Fruit fly (Drosophila melanogaster) ovary, adult (tissue): Measurements from ENCODE around the gene hng2.

Source experiments
- CG17801 ChIP-seq: fragments of 200-800 bp; optimal IDR thresholded peaks from 2 replicates; lab custom pipeline; 2019; ENCODE audit warnings: missing biosample characterization, mild to moderate bottlenecking, missing genetic modification characterization, moderate library complexity; ENCODE audit not compliant: partially characterized antibody

Gene hng2

dm6 chr3R:8818239-8818638, 12.1 kb downstream of the hng2 start:
- TF ChIP-seq CG17801 (GFP tag; lab: Kevin White, UChicago), result no peak

dm6 chr3R:8819551-8820057, 13.5 kb downstream of the hng2 start:
- TF ChIP-seq CG17801 (GFP tag; lab: Kevin White, UChicago), result no peak

DNA sequence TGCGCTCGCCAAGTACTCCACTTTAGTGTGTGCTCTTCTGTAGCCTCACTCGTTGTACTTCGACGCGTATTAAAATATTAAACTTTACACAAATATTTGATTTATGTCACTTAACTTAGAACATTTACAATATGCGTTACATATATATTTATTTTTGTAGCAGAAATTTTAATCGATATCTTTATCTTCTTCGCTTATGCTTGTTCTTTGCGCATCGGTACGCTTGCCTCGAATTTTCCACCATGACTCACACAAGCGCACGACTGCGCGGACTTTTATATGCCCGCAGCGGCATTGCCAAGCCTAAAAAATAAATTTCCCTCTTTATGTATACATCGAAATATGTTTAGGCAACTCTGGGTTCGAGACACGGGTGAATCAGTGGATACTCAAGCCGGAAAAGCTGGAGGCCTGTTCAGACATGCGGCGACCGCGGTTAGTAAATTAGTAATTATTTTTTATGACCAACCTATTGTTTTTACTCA, 14.3 kb downstream of the hng2 start, which contains the start of gene aqz:
Gene aqz, minus strand, starts transcription at position 255 of the 485 bp plus-strand sequence.
- TF ChIP-seq CG17801 (GFP tag; lab: Kevin White, UChicago), result peak; percentile 67

DNA sequence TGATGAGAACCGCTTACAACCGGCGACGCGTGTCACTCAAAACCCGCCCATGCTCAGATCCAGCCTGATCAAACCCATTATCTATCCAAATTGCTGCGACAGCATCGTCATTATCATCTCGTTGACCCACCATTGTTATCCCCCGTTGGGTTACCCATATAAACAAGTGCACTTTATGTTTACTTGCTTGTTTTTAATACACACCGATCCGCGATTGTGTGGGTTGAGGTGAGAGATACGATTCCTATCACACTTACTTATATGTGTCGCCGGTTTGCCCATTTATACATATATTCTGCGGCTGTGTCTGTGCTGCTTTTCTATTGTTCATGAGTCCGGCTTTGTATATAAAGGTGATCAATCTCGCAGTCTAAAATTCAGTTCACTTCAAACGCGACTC, 15.5 kb downstream of the hng2 start, which contains the start of gene CG8369:
Gene CG8369, plus strand, starts transcription at position 386 of the 400 bp plus-strand sequence.
- TF ChIP-seq CG17801 (GFP tag; lab: Kevin White, UChicago), result no peak

DNA sequence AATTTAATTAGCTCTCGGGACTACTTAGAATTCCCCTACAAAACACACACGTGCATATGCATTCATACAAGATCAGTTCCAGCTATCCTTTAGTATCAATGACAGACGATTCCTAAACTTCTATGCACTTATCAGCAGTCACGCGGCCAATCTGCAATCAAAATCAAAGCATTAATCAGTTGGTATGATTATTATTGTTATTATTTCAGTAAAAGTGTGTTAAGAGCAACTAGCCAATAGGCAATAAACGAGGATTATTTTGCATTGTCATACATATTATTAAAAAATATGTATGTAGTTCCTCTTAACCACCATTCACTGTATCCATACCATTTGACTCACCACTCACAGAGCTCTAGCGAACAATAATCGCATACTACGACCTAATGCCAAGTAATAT, 16.8 kb downstream of the hng2 start:
- TF ChIP-seq CG17801 (GFP tag; lab: Kevin White, UChicago), result no peak

dm6 chr3R:8823761-8824499, 17.8 kb downstream of the hng2 start, which contains the start of the genes IscU and CG8379:
Gene IscU (minus strand): TSS chr3R:8824177.
Gene CG8379 (plus strand): TSS chr3R:8824411.
- peak; percentile 73 for TF ChIP-seq CG17801 (GFP tag; lab: Kevin White, UChicago)

dm6 chr3R:8841038-8841437, 34.9 kb downstream of the hng2 start:
- TF ChIP-seq CG17801 (GFP tag; lab: Kevin White, UChicago), result no peak

DNA sequence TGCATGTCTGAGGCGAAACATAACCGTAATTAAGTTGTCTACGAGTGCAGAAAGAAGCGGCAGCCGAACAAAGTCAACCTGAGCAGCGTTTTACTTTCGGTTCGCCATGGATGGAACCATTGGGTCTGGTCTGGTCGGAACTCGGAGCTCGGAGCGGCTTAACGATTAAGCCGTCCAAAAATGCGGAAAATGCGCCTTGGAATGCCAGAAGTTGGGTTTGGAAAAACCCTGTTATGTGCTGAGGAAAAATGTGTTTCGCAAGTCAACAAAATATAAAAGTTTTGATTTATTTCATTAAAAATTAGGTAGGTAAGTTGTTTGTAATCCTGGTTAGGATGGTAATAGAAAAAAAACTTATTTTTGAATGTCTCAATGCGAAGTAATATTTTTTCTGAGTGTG, 35.4 kb downstream of the hng2 start:
- no peak for TF ChIP-seq CG17801 (GFP tag; lab: Kevin White, UChicago)

- no peak for TF ChIP-seq CG17801 (GFP tag; lab: Kevin White, UChicago)
Measured at dm6 chr3R:8843942-8844637, 38.0 kb downstream of the hng2 start.

DNA sequence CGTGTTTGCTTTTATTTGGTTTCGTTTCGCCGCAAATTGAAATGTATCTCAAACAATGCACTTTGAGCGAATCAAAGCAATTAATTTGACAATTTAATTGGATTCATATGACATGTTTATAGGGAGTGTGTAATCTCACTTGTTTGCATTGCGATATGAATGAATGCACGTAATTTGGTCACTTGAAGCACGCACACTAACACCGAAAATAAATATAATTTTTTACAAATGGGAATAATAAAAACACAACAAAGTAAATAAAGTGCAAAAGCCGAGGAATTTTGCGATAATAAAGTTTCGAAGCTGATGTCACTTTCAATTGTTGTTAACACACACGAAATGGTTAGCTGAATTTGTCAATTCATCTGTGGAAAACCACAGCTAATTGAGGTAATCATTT, 38.8 kb downstream of the hng2 start:
- TF ChIP-seq CG17801 (GFP tag; lab: Kevin White, UChicago), result no peak

DNA sequence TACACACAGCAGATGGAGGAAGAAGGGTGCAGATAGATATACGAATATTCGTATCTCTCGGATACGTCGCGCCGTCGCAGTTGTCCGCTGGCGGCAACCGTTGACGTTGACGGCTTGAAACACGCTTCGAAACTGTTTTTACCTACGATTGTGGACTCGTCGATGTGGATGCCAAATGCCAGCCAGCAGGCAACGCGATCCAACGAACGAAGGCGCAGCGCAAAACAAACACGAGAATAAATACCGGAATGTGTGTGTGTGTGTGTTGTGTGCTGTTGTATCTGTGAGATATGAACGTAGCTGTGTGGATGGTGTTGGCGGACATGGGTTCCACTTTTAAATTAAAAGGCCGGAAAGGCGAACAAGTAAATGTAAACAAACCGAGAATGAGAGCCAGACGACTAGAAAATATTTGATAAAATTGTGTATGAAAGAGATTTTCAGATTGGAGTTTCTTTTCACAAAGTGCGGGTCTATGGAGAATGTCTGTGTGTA, 40.1 kb downstream of the hng2 start:
- TF ChIP-seq CG17801 (GFP tag; lab: Kevin White, UChicago), result peak; percentile 30

DNA sequence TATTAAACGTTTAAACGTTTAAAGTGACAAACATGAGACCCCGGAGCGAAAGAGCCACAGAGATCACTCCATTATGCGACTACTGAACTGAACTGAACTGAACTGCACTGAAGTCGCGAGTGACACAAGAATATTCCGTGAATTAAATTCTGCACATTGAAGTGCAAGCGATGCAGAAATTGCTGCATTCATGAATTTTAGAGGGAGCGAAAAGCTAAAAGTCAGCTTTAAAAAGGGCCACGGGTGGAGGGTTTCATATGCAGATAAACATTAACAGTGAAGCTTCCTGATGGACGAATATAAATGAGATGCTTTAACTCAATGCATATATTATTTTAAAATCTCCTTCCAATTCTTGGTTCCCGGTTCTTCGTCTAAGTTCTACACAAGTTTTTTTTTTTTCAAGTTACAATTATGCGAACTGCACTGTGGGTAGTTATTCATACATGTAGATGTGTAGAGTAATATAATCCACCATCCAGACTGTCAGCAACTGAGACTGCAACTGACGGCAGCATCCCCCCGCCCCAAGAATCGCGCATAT, 41.0 kb downstream of the hng2 start:
- peak; percentile 43 for TF ChIP-seq CG17801 (GFP tag; lab: Kevin White, UChicago)

- TF ChIP-seq CG17801 (GFP tag; lab: Kevin White, UChicago), result no peak
Measured at dm6 chr3R:8848190-8848589, 42.1 kb downstream of the hng2 start.

DNA sequence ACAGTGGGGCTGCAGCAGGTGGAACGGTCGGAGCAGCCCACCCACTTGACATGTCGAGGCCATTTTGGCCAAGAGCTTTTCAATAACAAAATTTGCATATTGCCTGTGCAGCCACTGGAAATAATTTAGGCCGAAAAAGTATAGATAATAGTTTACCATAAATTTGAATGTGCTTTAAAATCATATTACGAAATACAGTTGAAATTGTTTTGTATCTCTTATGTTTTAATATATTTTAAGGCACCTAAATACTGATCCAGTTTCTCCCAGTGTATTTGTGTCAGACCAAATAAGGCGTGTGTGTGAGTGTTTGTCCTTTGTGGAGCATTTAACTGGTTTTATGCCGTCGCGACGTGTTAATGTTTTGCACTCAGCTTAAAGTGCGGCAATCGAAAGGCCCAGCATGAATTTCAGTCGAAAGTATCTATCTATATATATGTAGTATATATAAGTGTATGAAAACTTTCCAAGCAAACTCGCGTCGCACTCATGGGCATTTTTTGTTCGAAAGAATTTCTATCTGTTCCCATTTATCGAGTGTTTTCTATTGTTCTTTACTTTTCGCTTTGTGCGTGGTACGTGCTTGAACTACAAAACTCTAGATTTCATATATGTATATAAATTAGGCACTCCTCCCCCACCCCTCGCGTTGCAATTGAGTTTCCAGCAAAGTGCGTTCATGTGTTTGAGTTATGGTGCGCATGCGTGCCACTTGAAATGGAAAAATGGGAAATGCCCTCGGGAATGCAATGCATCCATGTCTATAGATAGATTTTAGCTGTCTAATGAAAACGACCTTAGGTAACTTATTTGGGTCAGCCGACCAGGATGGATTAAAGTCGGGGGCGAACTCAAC, 43.5 kb downstream of the hng2 start:
- TF ChIP-seq CG17801 (GFP tag; lab: Kevin White, UChicago), result no peak
